Fruit fly (Drosophila melanogaster) whole organism, embryonic: ENCODE results near the gene kirre.

Source experiments
- BEAF-32 ChIP-seq: fragments of 200-800 bp; sonication (Bioruptor generic); optimal IDR thresholded peaks from 3 replicates; lab custom pipeline; 2017; ENCODE audit warnings: missing biosample characterization, missing genetic modification characterization, mild to moderate bottlenecking, moderate library complexity, missing genetic modification reagents
- CG10147 ChIP-seq: fragments of 200-800 bp; sonication (Bioruptor generic); optimal IDR thresholded peaks from 2 replicates; lab custom pipeline; 2019; ENCODE audit warnings: missing biosample characterization, mild to moderate bottlenecking, missing genetic modification characterization, moderate library complexity
- CG10431 ChIP-seq: fragments of 200-800 bp; sonication (Bioruptor generic); optimal IDR thresholded peaks from 3 replicates; lab custom pipeline; 2018; ENCODE audit warnings: missing biosample characterization, mild to moderate bottlenecking, missing genetic modification characterization
- CG12659 ChIP-seq: fragments of 200-800 bp; sonication (Bioruptor generic); optimal IDR thresholded peaks from 3 replicates; lab custom pipeline; 2017; ENCODE audit warnings: mild to moderate bottlenecking, missing biosample characterization, missing genetic modification reagents, missing genetic modification characterization
- CG13624 ChIP-seq: fragments of 200-800 bp; sonication (Bioruptor generic); optimal IDR thresholded peaks from 2 replicates; lab custom pipeline; 2016; ENCODE audit warnings: missing biosample characterization, missing genetic modification characterization
- CG14014 ChIP-seq: fragments of 200-800 bp; sonication (Bioruptor generic); IDR thresholded peaks from 2 replicates; pipeline ENCODE4 v1.3.6; 2022; ENCODE audit warnings: missing biosample characterization, missing genetic modification characterization
- CG1602 ChIP-seq: fragments of 200-800 bp; sonication (Bioruptor generic); optimal IDR thresholded peaks from 3 replicates; lab custom pipeline; 2016; ENCODE audit warnings: missing biosample characterization, missing genetic modification characterization
- CG16779 ChIP-seq: fragments of 200-800 bp; sonication (Bioruptor generic); IDR thresholded peaks from 2 replicates; pipeline ENCODE4 v1.3.6; 2022; ENCODE audit warnings: missing biosample characterization, missing genetic modification characterization
- CG17186 ChIP-seq: fragments of 200-800 bp; sonication (Bioruptor generic); optimal IDR thresholded peaks from 3 replicates; lab custom pipeline; 2017; ENCODE audit warnings: missing biosample characterization, missing genetic modification reagents, missing genetic modification characterization
- CG17361 ChIP-seq: fragments of 200-800 bp; sonication (Bioruptor generic); IDR thresholded peaks from 3 replicates; pipeline ENCODE4 v1.3.6; 2022; ENCODE audit warnings: missing biosample characterization, missing genetic modification characterization
- CG18476 ChIP-seq: fragments of 200-800 bp; sonication (Bioruptor generic); optimal IDR thresholded peaks from 2 replicates; lab custom pipeline; 2016; ENCODE audit warnings: missing biosample characterization, mild to moderate bottlenecking, missing genetic modification characterization
- CG18599 ChIP-seq: fragments of 200-800 bp; sonication (Bioruptor generic); optimal IDR thresholded peaks from 3 replicates; lab custom pipeline; 2017; ENCODE audit warnings: missing biosample characterization, missing genetic modification characterization, mild to moderate bottlenecking, moderate library complexity, missing genetic modification reagents
- CG31224 ChIP-seq: fragments of 200-800 bp; sonication (Bioruptor generic); IDR thresholded peaks from 2 replicates; pipeline ENCODE4 v1.3.6; 2022; ENCODE audit warnings: missing biosample characterization, missing genetic modification characterization
- CG3407 ChIP-seq: fragments of 200-800 bp; sonication (Bioruptor generic); optimal IDR thresholded peaks from 2 replicates; lab custom pipeline; 2018; ENCODE audit warnings: missing biosample characterization, mild to moderate bottlenecking, missing genetic modification characterization
- CG42726 ChIP-seq: fragments of 200-800 bp; sonication (Bioruptor generic); IDR thresholded peaks from 2 replicates; pipeline ENCODE4 v1.3.6; 2022; ENCODE audit warnings: missing biosample characterization, missing genetic modification characterization; ENCODE audit not compliant: partially characterized antibody
- CG4424 ChIP-seq: fragments of 200-800 bp; sonication (Bioruptor generic); optimal IDR thresholded peaks from 3 replicates; lab custom pipeline; 2016; ENCODE audit warnings: missing biosample characterization, missing genetic modification characterization
- CG4617 ChIP-seq: fragments of 200-800 bp; sonication (Bioruptor generic); optimal IDR thresholded peaks from 3 replicates; lab custom pipeline; 2016; ENCODE audit warnings: missing biosample characterization, missing genetic modification characterization, borderline replicate concordance
- CG6175 ChIP-seq: fragments of 200-800 bp; sonication (Bioruptor generic); IDR thresholded peaks from 3 replicates; pipeline ENCODE4 v1.3.6; 2022; ENCODE audit warnings: missing biosample characterization, missing genetic modification characterization
- CG6272 ChIP-seq: fragments of 200-800 bp; sonication (Bioruptor generic); IDR thresholded peaks from 2 replicates; pipeline ENCODE4 v1.3.6; 2022; ENCODE audit warnings: missing biosample characterization, missing genetic modification characterization
- CG6654 ChIP-seq: fragments of 200-800 bp; sonication (Bioruptor generic); optimal IDR thresholded peaks from 2 replicates; lab custom pipeline; 2017; ENCODE audit warnings: missing biosample characterization, mild to moderate bottlenecking, missing genetic modification characterization
- CG7963 ChIP-seq: fragments of 200-800 bp; sonication (Bioruptor generic); IDR thresholded peaks from 3 replicates; pipeline ENCODE4 v1.3.6; 2022; ENCODE audit warnings: missing biosample characterization, missing genetic modification characterization; ENCODE audit not compliant: partially characterized antibody
- CG9215 ChIP-seq: fragments of 200-800 bp; sonication (Bioruptor generic); IDR thresholded peaks from 2 replicates; pipeline ENCODE4 v1.3.6; 2022; ENCODE audit warnings: missing biosample characterization, missing genetic modification characterization
- ERR ChIP-seq: fragments of 200-800 bp; sonication (Bioruptor generic); optimal IDR thresholded peaks from 2 replicates; lab custom pipeline; 2016; ENCODE audit warnings: missing biosample characterization, missing genetic modification characterization
- Hr78 ChIP-seq, 2 experiments: fragments of 200-800 bp in 1 of 2; fragments of >200 bp in 1 of 2; sonication (Bioruptor generic) in 1 of 2; optimal IDR thresholded peaks; 2 replicates each; lab custom pipeline; 2017 to 2019; ENCODE audit warnings: missing biosample characterization in 2 of 2, missing genetic modification characterization in 2 of 2, mild to moderate bottlenecking in 1 of 2, moderate library complexity in 1 of 2
- Hsf ChIP-seq: fragments of 200-800 bp; sonication (Bioruptor generic); optimal IDR thresholded peaks from 3 replicates; lab custom pipeline; 2016; ENCODE audit warnings: missing biosample characterization, missing genetic modification characterization
- Meics ChIP-seq: fragments of 200-800 bp; sonication (Bioruptor generic); optimal IDR thresholded peaks from 2 replicates; lab custom pipeline; 2017; ENCODE audit warnings: missing biosample characterization, mild to moderate bottlenecking, missing genetic modification characterization
- Poxn ChIP-seq: fragments of 200-800 bp; sonication (Bioruptor generic); IDR thresholded peaks from 2 replicates; pipeline ENCODE4 v1.3.6; 2022; ENCODE audit warnings: missing biosample characterization, missing genetic modification characterization
- Scr ChIP-seq: fragments of 200-800 bp; sonication (Bioruptor generic); IDR thresholded peaks from 2 replicates; pipeline ENCODE4 v1.3.6; 2022; ENCODE audit warnings: missing biosample characterization, missing genetic modification characterization; ENCODE audit not compliant: partially characterized antibody
- Stat92E ChIP-seq, 3 experiments: fragments of >200 bp in 2 of 3; fragments of 200-800 bp in 1 of 3; sonication (Bioruptor generic) in 1 of 3; optimal IDR thresholded peaks; 2 replicates each; lab custom pipeline; 2017 to 2019; ENCODE audit warnings: missing biosample characterization in 3 of 3, missing genetic modification characterization in 3 of 3, mild to moderate bottlenecking in 1 of 3, moderate library complexity in 1 of 3
- Tbp ChIP-seq: fragments of >200 bp; optimal IDR thresholded peaks from 2 replicates; lab custom pipeline; 2018; ENCODE audit warnings: missing biosample characterization, missing genetic modification characterization
- caup ChIP-seq: fragments of 200-800 bp; sonication (Bioruptor generic); optimal IDR thresholded peaks from 3 replicates; lab custom pipeline; 2017; ENCODE audit warnings: missing biosample characterization, mild to moderate bottlenecking, missing genetic modification characterization, moderate library complexity; ENCODE audit not compliant: severe bottlenecking
- cg ChIP-seq: fragments of 200-800 bp; sonication (Bioruptor generic); optimal IDR thresholded peaks from 3 replicates; lab custom pipeline; 2019; ENCODE audit warnings: missing biosample characterization, mild to moderate bottlenecking, missing genetic modification characterization, moderate library complexity
- cwo ChIP-seq: fragments of 200-800 bp; sonication (Bioruptor generic); optimal IDR thresholded peaks from 3 replicates; lab custom pipeline; 2017; ENCODE audit warnings: missing biosample characterization, missing genetic modification characterization, mild to moderate bottlenecking, moderate library complexity, missing genetic modification reagents
- da ChIP-seq: fragments of 200-800 bp; sonication (Bioruptor generic); optimal IDR thresholded peaks from 2 replicates; lab custom pipeline; 2016; ENCODE audit warnings: missing biosample characterization, missing genetic modification characterization
- dati ChIP-seq: fragments of 200-800 bp; sonication (Bioruptor generic); IDR thresholded peaks from 2 replicates; pipeline ENCODE4 v1.3.6; 2022; ENCODE audit warnings: missing biosample characterization, missing genetic modification characterization
- hkb ChIP-seq, 2 experiments: fragments of 200-800 bp in 1 of 2; fragments of >200 bp in 1 of 2; sonication (Bioruptor generic) in 1 of 2; IDR thresholded peaks in 1 of 2; optimal IDR thresholded peaks in 1 of 2; 2 replicates each; pipeline versions ENCODE4 v1.3.6 to Lab custom; 2017 to 2022; ENCODE audit warnings: missing biosample characterization in 1 of 2, missing genetic modification characterization in 1 of 2
- luna ChIP-seq: fragments of 200-800 bp; sonication (Bioruptor generic); optimal IDR thresholded peaks from 2 replicates; lab custom pipeline; 2016; ENCODE audit warnings: missing biosample characterization, missing genetic modification characterization
- mam ChIP-seq: fragments of 200-800 bp; sonication (Bioruptor generic); optimal IDR thresholded peaks from 3 replicates; lab custom pipeline; 2016; ENCODE audit warnings: missing biosample characterization, missing genetic modification characterization
- otp ChIP-seq: fragments of 200-800 bp; sonication (Bioruptor generic); IDR thresholded peaks from 3 replicates; pipeline ENCODE4, ENCODE4 v1.3.6; 2022; ENCODE audit warnings: missing biosample characterization, missing genetic modification characterization
- pfk ChIP-seq: fragments of 200-800 bp; sonication (Bioruptor generic); optimal IDR thresholded peaks from 2 replicates; lab custom pipeline; 2018; ENCODE audit warnings: missing biosample characterization, mild to moderate bottlenecking, missing genetic modification characterization, moderate library complexity
- ranshi ChIP-seq: fragments of 200-800 bp; sonication (Bioruptor generic); IDR thresholded peaks from 2 replicates; pipeline ENCODE4 v1.3.6; 2022; ENCODE audit warnings: missing biosample characterization, missing genetic modification characterization
- sens-2 ChIP-seq: fragments of 200-800 bp; sonication (Bioruptor generic); IDR thresholded peaks from 2 replicates; pipeline ENCODE4 v1.3.6; 2022; ENCODE audit warnings: missing biosample characterization, missing genetic modification characterization
- shn ChIP-seq: fragments of 200-800 bp; sonication (Bioruptor generic); optimal IDR thresholded peaks from 3 replicates; lab custom pipeline; 2016; ENCODE audit warnings: missing biosample characterization, missing genetic modification characterization
- sima ChIP-seq: fragments of 200-800 bp; sonication (Bioruptor generic); optimal IDR thresholded peaks from 2 replicates; lab custom pipeline; 2016; ENCODE audit warnings: missing biosample characterization, missing genetic modification characterization
- sr ChIP-seq: fragments of 200-800 bp; sonication (Bioruptor generic); IDR thresholded peaks from 3 replicates; pipeline ENCODE4 v1.3.6; 2022; ENCODE audit warnings: missing biosample characterization, missing genetic modification characterization
- tll ChIP-seq, 2 experiments: fragments of 200-800 bp in 1 of 2; fragments of >200 bp in 1 of 2; sonication (Bioruptor generic) in 1 of 2; optimal IDR thresholded peaks; 2 replicates each; lab custom pipeline; 2017 to 2019; ENCODE audit warnings: missing biosample characterization in 2 of 2, missing genetic modification characterization in 2 of 2, mild to moderate bottlenecking in 1 of 2, moderate library complexity in 1 of 2
- tna ChIP-seq: fragments of 200-800 bp; sonication (Bioruptor generic); IDR thresholded peaks from 2 replicates; pipeline ENCODE4 v1.3.6; 2022; ENCODE audit warnings: missing biosample characterization, missing genetic modification characterization; ENCODE audit not compliant: partially characterized antibody
- trh ChIP-seq: fragments of 200-800 bp; sonication (Bioruptor generic); optimal IDR thresholded peaks from 2 replicates; lab custom pipeline; 2016; ENCODE audit warnings: missing biosample characterization, missing genetic modification characterization
- zen ChIP-seq: fragments of 200-800 bp; sonication (Bioruptor generic); optimal IDR thresholded peaks from 3 replicates; lab custom pipeline; 2018; ENCODE audit warnings: missing biosample characterization, mild to moderate bottlenecking, missing genetic modification characterization, moderate library complexity

kirre gene

DNA sequence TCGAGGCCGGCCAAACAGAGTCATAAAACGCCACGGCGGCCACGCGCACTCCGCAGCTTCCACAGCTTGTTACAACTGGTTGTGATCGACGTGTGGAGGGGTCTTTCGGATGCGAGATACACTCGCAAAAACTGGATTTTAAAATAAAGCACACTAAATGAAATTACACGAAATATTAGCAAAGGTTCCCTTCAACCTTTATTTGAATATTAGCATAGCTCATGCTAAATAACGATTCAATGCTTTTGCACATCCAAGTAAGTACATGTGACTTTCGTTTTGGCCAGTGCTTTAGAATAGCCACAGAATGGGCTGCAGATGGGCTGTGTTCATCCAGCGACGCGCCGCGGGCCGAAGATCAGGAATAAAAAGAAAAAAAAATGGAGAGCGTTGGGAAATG, 305.8 kb downstream of the kirre start (continued):
- TF ChIP-seq CG10431 (GFP tag; lab: Kevin White, UChicago) (no peak), da (GFP tag; lab: Kevin White, UChicago) (peak; percentile 40), dati (GFP tag; lab: Robert Waterston, UW) (peak; percentile 41; the same call in 1 of the 2 replicates), CG17186 (GFP tag; lab: Kevin White, UChicago) (peak; percentile 45), CG4424 (GFP tag; lab: Kevin White, UChicago) (peak; percentile 73), CG42726 (GFP tag; lab: Robert Waterston, UW) (no peak), ERR (GFP tag; lab: Kevin White, UChicago) (no peak), sens-2 (peak; percentile 61; the same call in 1 of the 2 replicates), otp (GFP tag; lab: Robert Waterston, UW) (peak; percentile 82), sima (GFP tag; lab: Kevin White, UChicago) (no peak), CG6272 (GFP tag; lab: Robert Waterston, UW) (peak; percentile 61), mam (peak; percentile 36), CG12659 (peak; percentile 10), Hr78 (GFP tag; optimal IDR thresholded peaks at IDR 0.05; lab: Kevin White, UChicago) (peak in 1 of 2 experiments; percentile 28), luna (GFP tag; lab: Kevin White, UChicago) (no peak), CG6654 (GFP tag; lab: Kevin White, UChicago) (peak; percentile 33), Stat92E (GFP tag; optimal IDR thresholded peaks at IDR 0.05; lab: Kevin White, UChicago) (peak in 1 of 3 experiments; percentile 42), sr (no peak), CG6175 (no peak), CG18476 (GFP tag; lab: Kevin White, UChicago) (peak; percentile 66), Hsf (GFP tag; lab: Kevin White, UChicago) (peak; percentile 65), ranshi (GFP tag; lab: Robert Waterston, UW) (peak; percentile 77; the same call in 1 of the 2 replicates), cwo (no peak), hkb (optimal IDR thresholded peaks at IDR 0.05; lab: Kevin White, UChicago) (no peak), hkb (GFP tag; IDR thresholded peaks at IDR 0.05; lab: Robert Waterston, UW) (peak; percentile 75), Scr (no peak), Meics (peak; percentile 1), Poxn (no peak), caup (GFP tag; lab: Kevin White, UChicago) (peak; percentile 8), CG7963 (GFP tag; lab: Robert Waterston, UW) (no peak), pfk (GFP tag; lab: Kevin White, UChicago) (no peak), trh (GFP tag; lab: Kevin White, UChicago) (no peak), cg (GFP tag; lab: Kevin White, UChicago) (no peak), CG13624 (peak; percentile 37), zen (tag; lab: Kevin White, UChicago) (peak; percentile 40), CG9215 (GFP tag; lab: Robert Waterston, UW) (peak; percentile 47; the same call in 1 of the 2 replicates), Tbp (GFP tag; lab: Kevin White, UChicago) (no peak), tna (no peak), CG18599 (GFP tag; lab: Kevin White, UChicago) (peak; percentile 40), CG16779 (GFP tag; lab: Robert Waterston, UW) (no peak), CG10147 (GFP tag; lab: Kevin White, UChicago) (peak; percentile 9), CG3407 (peak; percentile 58), CG4617 (GFP tag; lab: Kevin White, UChicago) (peak; percentile 28), shn (GFP tag; lab: Kevin White, UChicago) (peak; percentile 54), CG1602 (peak; percentile 69), CG31224 (GFP tag; lab: Robert Waterston, UW) (no peak), CG17361 (GFP tag; lab: Robert Waterston, UW) (peak; percentile 78), tll (GFP tag; optimal IDR thresholded peaks at IDR 0.05; lab: Kevin White, UChicago) (no peak), BEAF-32 (GFP tag; lab: Kevin White, UChicago) (no peak), CG14014 (GFP tag; lab: Robert Waterston, UW) (peak; percentile 59)
